Worm (Caenorhabditis elegans) whole organism, mixed stage, embryonic: ENCODE measurements around the gene tgt-1.

Experiments
- M03D4.4 ChIP-seq: sonication (generic microtip); optimal IDR thresholded peaks from 2 replicates; lab custom pipeline; 2017; ENCODE audit warnings: mild to moderate bottlenecking, missing genetic modification characterization, missing compliant biosample characterization
- bed-3 ChIP-seq: fragments of 200-800 bp; sonication (Bioruptor generic); optimal IDR thresholded peaks from 3 replicates; lab custom pipeline; 2018; ENCODE audit warnings: mild to moderate bottlenecking, missing genetic modification characterization, moderate library complexity, missing compliant biosample characterization
- ces-1 ChIP-seq: fragments of 150-350 bp; optimal IDR thresholded peaks from 2 replicates; lab custom pipeline; 2014; ENCODE audit warnings: missing biosample characterization, missing genetic modification reagents, missing genetic modification characterization
- elt-3 ChIP-seq: fragments of 150-350 bp; optimal IDR thresholded peaks from 2 replicates; lab custom pipeline; 2014; ENCODE audit warnings: missing biosample characterization, missing genetic modification characterization
- lin-13 ChIP-seq: fragments of 150-350 bp; optimal IDR thresholded peaks from 2 replicates; lab custom pipeline; 2014; ENCODE audit warnings: missing biosample characterization, missing genetic modification characterization
- lin-32 ChIP-seq: fragments of 200-800 bp; sonication (Bioruptor generic); optimal IDR thresholded peaks from 2 replicates; lab custom pipeline; 2018; ENCODE audit warnings: mild to moderate bottlenecking, missing genetic modification characterization, missing compliant biosample characterization
- nhr-12 ChIP-seq: fragments of 150-350 bp; optimal IDR thresholded peaks from 2 replicates; lab custom pipeline; 2014; ENCODE audit warnings: missing biosample characterization, missing genetic modification characterization
- nhr-237 ChIP-seq: fragments of 150-350 bp; optimal IDR thresholded peaks from 2 replicates; lab custom pipeline; 2014; ENCODE audit warnings: missing biosample characterization, missing genetic modification characterization
- nhr-28 ChIP-seq: fragments of 150-350 bp; optimal IDR thresholded peaks from 2 replicates; lab custom pipeline; 2014; ENCODE audit warnings: missing biosample characterization, missing genetic modification characterization
- nhr-76 ChIP-seq: sonication (generic microtip); optimal IDR thresholded peaks from 2 replicates; lab custom pipeline; 2017; ENCODE audit warnings: missing biosample characterization, missing genetic modification characterization
- pha-4 ChIP-seq: fragments of 150-350 bp; optimal IDR thresholded peaks from 2 replicates; lab custom pipeline; 2018; ENCODE audit warnings: missing biosample characterization, missing genetic modification reagents, missing genetic modification characterization
- unc-120 ChIP-seq: sonication (generic microtip); optimal IDR thresholded peaks from 2 replicates; lab custom pipeline; 2017; ENCODE audit warnings: missing genetic modification characterization, missing compliant biosample characterization; ENCODE audit not compliant: poor library complexity, severe bottlenecking
- unc-62 ChIP-seq: fragments of 150-350 bp; optimal IDR thresholded peaks from 2 replicates; lab custom pipeline; 2014; ENCODE audit warnings: missing biosample characterization, missing genetic modification reagents, missing genetic modification characterization

ce11 chrIV:11952612-11953299, 6.8 kb downstream of the tgt-1 start, which contains the start of gene gdh-1:
- TF ChIP-seq ces-1 (GFP tag; lab: Kevin White, UChicago) = no peak
- no peak for TF ChIP-seq nhr-12 (tag; lab: Kevin White, UChicago)
- TF ChIP-seq nhr-76 (tag; lab: Kevin White, UChicago) = no peak
- no peak for TF ChIP-seq nhr-237
- TF ChIP-seq pha-4 (tag; lab: Kevin White, UChicago) = no peak
- TF ChIP-seq bed-3 (GFP tag; lab: Kevin White, UChicago) = no peak
- no peak for TF ChIP-seq M03D4.4 (tag; lab: Kevin White, UChicago)
- no peak for TF ChIP-seq unc-120 (tag; lab: Kevin White, UChicago)
- no peak for TF ChIP-seq nhr-28 (tag; lab: Kevin White, UChicago)
- TF ChIP-seq unc-62 = no peak
- no peak for TF ChIP-seq elt-3 (tag; lab: Kevin White, UChicago)
- no peak for TF ChIP-seq lin-13 (tag; lab: Kevin White, UChicago)
- no peak for TF ChIP-seq lin-32 (GFP tag; lab: Kevin White, UChicago)
